Fruit fly (Drosophila melanogaster) whole organism: ENCODE data around the gene CG4239.

Experiments
- psq ChIP-seq: fragments of >200 bp; optimal IDR thresholded peaks from 2 replicates; lab custom pipeline; 2017
- usp ChIP-seq: fragments of >200 bp; optimal IDR thresholded peaks from 2 replicates; lab custom pipeline; 2017; ENCODE audit warnings: missing biosample characterization, missing genetic modification characterization, mixed read lengths

DNA sequence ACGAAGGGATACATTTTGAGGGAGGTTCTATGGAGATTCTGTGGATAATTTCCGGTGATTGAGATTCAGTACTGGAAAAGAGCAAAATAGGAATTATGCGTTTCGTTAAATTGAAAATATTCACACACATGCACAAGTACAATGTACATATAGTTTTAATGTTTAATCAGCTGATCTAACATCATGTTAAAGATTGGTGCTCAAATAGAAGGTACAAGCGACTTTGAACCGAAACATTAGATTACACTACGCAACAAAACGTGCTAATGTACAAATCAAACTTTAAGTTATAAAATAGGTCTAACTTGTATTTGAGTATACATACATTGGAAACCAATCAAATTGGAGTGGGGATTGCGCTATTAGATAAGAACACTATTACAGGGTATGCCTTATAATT is 35.0 kb downstream of the CG4239 start:
- no peak for TF ChIP-seq usp (GFP tag; lab: Kevin White, UChicago)
- no peak for TF ChIP-seq psq (lab: Kevin White, UChicago)
